Worm (Caenorhabditis elegans): Measurements from ENCODE around the gene bre-2.
A peak's percentile ranks its signal among the peaks of the same experiment; 100 is the strongest.

Gene bre-2

ce11 chrIII:13119520-13119919 is 19.9 kb downstream of the bre-2 start, which contains the start of gene zig-8:
zig-8 (plus strand) TSS chrIII:13119820.
- TF ChIP-seq lin-13 (GFP tag; optimal IDR thresholded peaks at IDR 0.05) (no peak), sem-4 (tag; optimal IDR thresholded peaks at IDR 0.05) (peak; percentile 10), unc-62 (GFP tag; optimal IDR thresholded peaks at IDR 0.05) (no peak), unc-55 (GFP tag; optimal IDR thresholded peaks at IDR 0.05) (peak; percentile 20)

ce11 chrIII:13118460-13118859 is 21.0 kb downstream of the bre-2 start:
- no peak for TF ChIP-seq nhr-23 (tag; optimal IDR thresholded peaks at IDR 0.05)
- TF ChIP-seq elt-3 (tag; optimal IDR thresholded peaks at IDR 0.05): no peak
- TF ChIP-seq alr-1 (tag; optimal IDR thresholded peaks at IDR 0.05): no peak
- TF ChIP-seq elt-1 (tag; optimal IDR thresholded peaks at IDR 0.05): no peak
- no peak for TF ChIP-seq crh-2 (tag; optimal IDR thresholded peaks at IDR 0.05)
- TF ChIP-seq mab-5 (tag; optimal IDR thresholded peaks at IDR 0.05): no peak
- TF ChIP-seq mbf-1 (tag; optimal IDR thresholded peaks at IDR 0.05): no peak
- no peak for TF ChIP-seq unc-39 (tag; optimal IDR thresholded peaks at IDR 0.05)
- TF ChIP-seq aly-2 (tag; optimal IDR thresholded peaks at IDR 0.05): no peak
- no peak for TF ChIP-seq ZK546.5 (tag; optimal IDR thresholded peaks at IDR 0.05)
- no peak for TF ChIP-seq ztf-1 (GFP tag; conservative IDR thresholded peaks at IDR 0.05)
- TF ChIP-seq lsy-2 (tag; optimal IDR thresholded peaks at IDR 0.05): no peak
- no peak for TF ChIP-seq unc-62 (GFP tag; optimal IDR thresholded peaks at IDR 0.05)
- TF ChIP-seq ama-1 (optimal IDR thresholded peaks at IDR 0.05): no peak
- TF ChIP-seq lin-39 (tag; optimal IDR thresholded peaks at IDR 0.05): no peak
- no peak for TF ChIP-seq nhr-6 (tag; optimal IDR thresholded peaks at IDR 0.05)
- TF ChIP-seq blmp-1 (tag; optimal IDR thresholded peaks at IDR 0.05; ENCODE audit: insufficient read depth): no peak
- TF ChIP-seq dmd-4 (tag; optimal IDR thresholded peaks at IDR 0.05): no peak
- no peak for TF ChIP-seq nhr-77 (tag; optimal IDR thresholded peaks at IDR 0.05)
- TF ChIP-seq sma-3 (GFP tag; optimal IDR thresholded peaks at IDR 0.05): no peak

DNA sequence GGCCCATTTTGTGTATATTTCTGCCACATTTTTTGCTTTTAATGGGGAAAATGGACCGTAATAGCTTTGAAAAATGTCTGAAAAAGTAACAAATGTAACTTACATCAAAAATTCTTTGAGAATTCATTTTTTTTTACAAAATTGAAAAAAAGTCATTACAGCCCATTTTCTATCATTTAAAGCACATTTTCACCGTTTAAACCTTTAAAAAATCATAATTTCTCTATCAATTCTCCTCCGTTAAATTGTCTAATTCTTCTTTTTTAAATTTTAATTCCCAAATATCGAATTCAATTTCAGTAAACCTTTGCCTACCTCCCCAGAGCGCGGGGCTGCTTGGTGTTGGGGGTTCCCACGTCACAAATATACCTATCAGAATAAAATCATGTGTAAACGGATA is 32.1 kb downstream of the bre-2 start, which contains the start of gene dhhc-8:
dhhc-8 (plus strand) TSS at position 301 of the 400 bp plus-strand sequence.
- TF ChIP-seq sma-3 (GFP tag; optimal IDR thresholded peaks at IDR 0.05): no peak

- TF ChIP-seq ama-1 (optimal IDR thresholded peaks at IDR 0.05): no peak
- no peak for TF ChIP-seq egl-27 (tag; optimal IDR thresholded peaks at IDR 0.05)
- TF ChIP-seq lin-11 (tag; optimal IDR thresholded peaks at IDR 0.05): no peak
- no peak for TF ChIP-seq nhr-23 (tag; optimal IDR thresholded peaks at IDR 0.05)
- TF ChIP-seq F13H6.1 (tag; optimal IDR thresholded peaks at IDR 0.05): peak; percentile 42
- TF ChIP-seq ceh-82 (tag; optimal IDR thresholded peaks at IDR 0.05): no peak
- TF ChIP-seq Y55F3AM.14 (GFP tag; optimal IDR thresholded peaks at IDR 0.05): no peak
- no peak for TF ChIP-seq snpc-4 (tag; optimal IDR thresholded peaks at IDR 0.05)
- no peak for TF ChIP-seq mab-5 (tag; optimal IDR thresholded peaks at IDR 0.05)
- no peak for TF ChIP-seq blmp-1 (tag; optimal IDR thresholded peaks at IDR 0.05; ENCODE audit: insufficient read depth)
- TF ChIP-seq nhr-11 (tag; optimal IDR thresholded peaks at IDR 0.05): no peak
- peak; percentile 87 for TF ChIP-seq unc-55 (GFP tag; optimal IDR thresholded peaks at IDR 0.05)
- no peak for TF ChIP-seq sma-9 (GFP tag; optimal IDR thresholded peaks at IDR 0.05)
- TF ChIP-seq sma-9 (tag; optimal IDR thresholded peaks at IDR 0.05): no peak
- TF ChIP-seq elt-1 (tag; optimal IDR thresholded peaks at IDR 0.05): no peak
- TF ChIP-seq aly-2 (tag; optimal IDR thresholded peaks at IDR 0.05): no peak
- TF ChIP-seq ZK546.5 (tag; optimal IDR thresholded peaks at IDR 0.05): no peak
- TF ChIP-seq unc-62 (GFP tag; optimal IDR thresholded peaks at IDR 0.05): no peak
- no peak for TF ChIP-seq nhr-6 (tag; optimal IDR thresholded peaks at IDR 0.05)
- no peak for TF ChIP-seq ztf-4 (tag; optimal IDR thresholded peaks at IDR 0.05)
- TF ChIP-seq nhr-21 (tag; optimal IDR thresholded peaks at IDR 0.05): no peak
- no peak for TF ChIP-seq mdl-1 (tag; optimal IDR thresholded peaks at IDR 0.05)
- peak in 1 of 2 experiments; percentile 61 for TF ChIP-seq lsy-2 (tag; optimal IDR thresholded peaks at IDR 0.05)
- no peak for TF ChIP-seq alr-1 (tag; optimal IDR thresholded peaks at IDR 0.05)
- TF ChIP-seq nhr-25 (tag; optimal IDR thresholded peaks at IDR 0.05): no peak
- TF ChIP-seq dmd-4 (tag; optimal IDR thresholded peaks at IDR 0.05): no peak
- peak; percentile 67 for TF ChIP-seq sem-4 (tag; optimal IDR thresholded peaks at IDR 0.05)
- TF ChIP-seq R02D3.7 (tag; optimal IDR thresholded peaks at IDR 0.05): no peak
- no peak for TF ChIP-seq peb-1 (tag; optimal IDR thresholded peaks at IDR 0.05)
- TF ChIP-seq ceh-16 (tag; optimal IDR thresholded peaks at IDR 0.05): no peak
- peak; percentile 59 for TF ChIP-seq C34F6.9 (tag; optimal IDR thresholded peaks at IDR 0.05)
- no peak for TF ChIP-seq nhr-10 (tag; optimal IDR thresholded peaks at IDR 0.05)
- TF ChIP-seq sma-3 (GFP tag; optimal IDR thresholded peaks at IDR 0.05): no peak
- TF ChIP-seq nhr-237 (tag; optimal IDR thresholded peaks at IDR 0.05): no peak
- TF ChIP-seq nhr-129 (tag; optimal IDR thresholded peaks at IDR 0.05): peak; percentile 71
- no peak for TF ChIP-seq elt-3 (tag; optimal IDR thresholded peaks at IDR 0.05)
- no peak for TF ChIP-seq ztf-1 (GFP tag; conservative IDR thresholded peaks at IDR 0.05)
- TF ChIP-seq unc-39 (tag; optimal IDR thresholded peaks at IDR 0.05): no peak
- peak; percentile 47 for TF ChIP-seq lin-13 (GFP tag; optimal IDR thresholded peaks at IDR 0.05)
- TF ChIP-seq mbf-1 (tag; optimal IDR thresholded peaks at IDR 0.05): no peak
- TF ChIP-seq ztf-11 (tag; optimal IDR thresholded peaks at IDR 0.05): no peak
- no peak for TF ChIP-seq nhr-77 (tag; optimal IDR thresholded peaks at IDR 0.05)
- no peak for TF ChIP-seq zag-1 (tag; optimal IDR thresholded peaks at IDR 0.05)
- TF ChIP-seq lin-39 (tag; optimal IDR thresholded peaks at IDR 0.05): no peak
- TF ChIP-seq crh-2 (tag; optimal IDR thresholded peaks at IDR 0.05): peak; percentile 68
These were observed 33.5 kb downstream of the bre-2 start for ce11 chrIII:13105911-13106310.

Measured in whole organism, L2 larva.